Fruit fly (Drosophila melanogaster) whole organism, embryonic: ENCODE results near the gene Acp62F.
A peak's percentile ranks its signal among the peaks of the same experiment; 100 is the strongest.

Experiments used
- Asciz ChIP-seq: fragments of 200-800 bp; sonication (Bioruptor generic); optimal IDR thresholded peaks from 2 replicates; lab custom pipeline; 2017; ENCODE audit warnings: missing biosample characterization, mild to moderate bottlenecking, missing genetic modification characterization, missing genetic modification reagents
- CG12219 ChIP-seq: fragments of 200-800 bp; sonication (Bioruptor generic); optimal IDR thresholded peaks from 3 replicates; lab custom pipeline; 2018; ENCODE audit warnings: missing biosample characterization, mild to moderate bottlenecking, missing genetic modification characterization
- CG18262 ChIP-seq: fragments of 200-800 bp; optimal IDR thresholded peaks from 3 replicates; lab custom pipeline; 2019; ENCODE audit warnings: missing biosample characterization, mild to moderate bottlenecking, missing genetic modification characterization, moderate library complexity
- Pdp1 ChIP-seq, 2 experiments: fragments of 200-800 bp; sonication (Bioruptor generic); optimal IDR thresholded peaks; 3 replicates each; lab custom pipeline; 2016; ENCODE audit warnings: missing biosample characterization in 2 of 2, missing genetic modification characterization in 2 of 2, mild to moderate bottlenecking in 1 of 2, moderate library complexity in 1 of 2

- TF ChIP-seq Asciz (GFP tag; lab: Kevin White, UChicago) (no peak), Pdp1 (GFP tag; optimal IDR thresholded peaks at IDR 0.05; lab: Kevin White, UChicago) (peak; percentile 46 to 60), CG12219 (GFP tag; lab: Kevin White, UChicago) (peak; percentile 60), CG18262 (tag; lab: Kevin White, UChicago) (peak; percentile 44)
These were observed 6.3 kb upstream of the Acp62F start for dm6 chr3L:2733208-2733607.
